Worm (Caenorhabditis elegans): ENCODE results near the gene Y1A5A.1.

- TF ChIP-seq hlh-26 (GFP tag; conservative IDR thresholded peaks at IDR 0.05) (no peak), unc-62 (GFP tag; optimal IDR thresholded peaks at IDR 0.05) (no peak), F57A8.1 (GFP tag; optimal IDR thresholded peaks at IDR 0.05) (no peak), ztf-26 (tag; optimal IDR thresholded peaks at IDR 0.05) (no peak), ama-1 (optimal IDR thresholded peaks at IDR 0.05) (no peak), ama-1 (GFP tag; optimal IDR thresholded peaks at IDR 0.05) (no peak), F10E7.11 (tag; optimal IDR thresholded peaks at IDR 0.05) (no peak), snpc-4 (GFP tag; optimal IDR thresholded peaks at IDR 0.05) (no peak), snpc-4 (tag; optimal IDR thresholded peaks at IDR 0.05) (no peak), ceh-79 (tag; optimal IDR thresholded peaks at IDR 0.05) (no peak), dox-1 (GFP tag; IDR thresholded peaks at IDR 0.05) (no peak), sdz-38 (tag; optimal IDR thresholded peaks at IDR 0.05) (no peak), K11D2.4 (GFP tag; IDR thresholded peaks at IDR 0.05) (no peak), ztf-3 (GFP tag; optimal IDR thresholded peaks at IDR 0.05) (no peak)
Measured at ce11 chrIII:3969133-3969532, 17.3 kb downstream of the Y1A5A.1 start.
